Fruit fly (Drosophila melanogaster) whole organism, embryonic: ENCODE results near the gene CG42673.

Experiments used
- Asciz ChIP-seq: fragments of 200-800 bp; sonication (Bioruptor generic); optimal IDR thresholded peaks from 2 replicates; lab custom pipeline; 2017; ENCODE audit warnings: missing biosample characterization, mild to moderate bottlenecking, missing genetic modification characterization, missing genetic modification reagents
- Blimp-1 ChIP-seq: fragments of 200-800 bp; sonication (Bioruptor generic); optimal IDR thresholded peaks from 3 replicates; lab custom pipeline; 2018; ENCODE audit warnings: missing biosample characterization, missing genetic modification characterization, mild to moderate bottlenecking, moderate library complexity, missing genetic modification reagents
- CG1024 ChIP-seq: fragments of 200-800 bp; sonication (Bioruptor generic); IDR thresholded peaks from 2 replicates; pipeline ENCODE4 v1.3.6; 2022; ENCODE audit warnings: missing biosample characterization, missing genetic modification characterization
- CG10543 ChIP-seq: fragments of 200-800 bp; sonication (Bioruptor generic); optimal IDR thresholded peaks from 3 replicates; lab custom pipeline; 2017; ENCODE audit warnings: missing biosample characterization, mild to moderate bottlenecking, missing genetic modification characterization, moderate library complexity
- CG11456 ChIP-seq: fragments of 200-800 bp; sonication (Bioruptor generic); IDR thresholded peaks from 3 replicates; pipeline ENCODE4 v1.3.6; 2022; ENCODE audit warnings: missing biosample characterization, missing genetic modification characterization
- CG14860 ChIP-seq: fragments of 200-800 bp; sonication (Bioruptor generic); IDR thresholded peaks from 3 replicates; pipeline ENCODE4 v1.3.6; 2022; ENCODE audit warnings: missing biosample characterization, missing genetic modification characterization; ENCODE audit not compliant: partially characterized antibody
- CG1529 ChIP-seq: fragments of 200-800 bp; sonication (Bioruptor generic); optimal IDR thresholded peaks from 3 replicates; lab custom pipeline; 2018; ENCODE audit warnings: missing biosample characterization, missing genetic modification characterization
- CG2678 ChIP-seq: fragments of 200-800 bp; sonication (Bioruptor generic); optimal IDR thresholded peaks from 3 replicates; lab custom pipeline; 2019; ENCODE audit warnings: missing biosample characterization, mild to moderate bottlenecking, missing genetic modification characterization, moderate library complexity
- CG3065 ChIP-seq: fragments of 200-800 bp; sonication (Bioruptor generic); optimal IDR thresholded peaks from 2 replicates; lab custom pipeline; 2016; ENCODE audit warnings: missing biosample characterization, missing genetic modification characterization
- CG31224 ChIP-seq: fragments of 200-800 bp; sonication (Bioruptor generic); IDR thresholded peaks from 2 replicates; pipeline ENCODE4 v1.3.6; 2022; ENCODE audit warnings: missing biosample characterization, missing genetic modification characterization
- CG34376 ChIP-seq: fragments of 200-800 bp; sonication (Bioruptor generic); optimal IDR thresholded peaks from 2 replicates; lab custom pipeline; 2018; ENCODE audit warnings: missing biosample characterization, mild to moderate bottlenecking, missing genetic modification characterization
- CG3995 ChIP-seq: fragments of 200-800 bp; sonication (Bioruptor generic); optimal IDR thresholded peaks from 3 replicates; lab custom pipeline; 2016; ENCODE audit warnings: missing biosample characterization, missing genetic modification characterization
- CG4820 ChIP-seq: fragments of 200-800 bp; sonication (Bioruptor generic); optimal IDR thresholded peaks from 3 replicates; lab custom pipeline; 2016; ENCODE audit warnings: missing biosample characterization, missing genetic modification characterization
- CG6683 ChIP-seq: fragments of 200-800 bp; sonication (Bioruptor generic); optimal IDR thresholded peaks from 2 replicates; lab custom pipeline; 2017; ENCODE audit warnings: missing biosample characterization, mild to moderate bottlenecking, missing genetic modification characterization, missing genetic modification reagents
- CG6689 ChIP-seq: fragments of 200-800 bp; sonication (Bioruptor generic); IDR thresholded peaks from 2 replicates; pipeline ENCODE4 v1.3.6; 2022; ENCODE audit warnings: missing biosample characterization, missing genetic modification characterization
- CG6791 ChIP-seq: fragments of 200-800 bp; sonication (Bioruptor generic); IDR thresholded peaks from 3 replicates; pipeline ENCODE4 v1.3.6; 2022; ENCODE audit warnings: missing biosample characterization, missing genetic modification characterization; ENCODE audit not compliant: partially characterized antibody
- CG7271 ChIP-seq: fragments of 200-800 bp; sonication (Bioruptor generic); optimal IDR thresholded peaks from 2 replicates; lab custom pipeline; 2018; ENCODE audit warnings: missing biosample characterization, mild to moderate bottlenecking, missing genetic modification characterization, moderate library complexity
- CG8290 ChIP-seq, 3 experiments: fragments of 200-800 bp; sonication (Bioruptor generic); optimal IDR thresholded peaks; 2 replicates each; lab custom pipeline; 2016 to 2019; ENCODE audit warnings: missing biosample characterization in 3 of 3, missing genetic modification characterization in 3 of 3, mild to moderate bottlenecking in 2 of 3, moderate library complexity in 1 of 3
- Chrac-16 ChIP-seq: fragments of 200-800 bp; sonication (Bioruptor generic); optimal IDR thresholded peaks from 3 replicates; lab custom pipeline; 2016; ENCODE audit warnings: missing biosample characterization, missing genetic modification characterization
- Ets65A ChIP-seq: fragments of 200-800 bp; sonication (Bioruptor generic); peaks from one replicate; lab custom pipeline; 2016; ENCODE audit warnings: missing biosample characterization, missing genetic modification characterization
- GATAe ChIP-seq: fragments of 200-800 bp; sonication (Bioruptor generic); conservative IDR thresholded peaks from 2 replicates; pipeline ENCODE4 v1.3.6; 2022; ENCODE audit warnings: missing biosample characterization, missing genetic modification characterization
- HLH4C ChIP-seq: fragments of 200-800 bp; sonication (Bioruptor generic); IDR thresholded peaks from 3 replicates; pipeline ENCODE4 v1.3.6; 2022; ENCODE audit warnings: missing biosample characterization, missing genetic modification characterization; ENCODE audit not compliant: partially characterized antibody
- Hmr ChIP-seq: fragments of 200-800 bp; sonication (Bioruptor generic); optimal IDR thresholded peaks from 3 replicates; lab custom pipeline; 2017; ENCODE audit warnings: mild to moderate bottlenecking, missing biosample characterization, missing genetic modification reagents, missing genetic modification characterization
- Jarid2 ChIP-seq: fragments of 200-800 bp; sonication (Bioruptor generic); optimal IDR thresholded peaks from 3 replicates; lab custom pipeline; 2017; ENCODE audit warnings: mild to moderate bottlenecking, missing biosample characterization, missing genetic modification reagents, missing genetic modification characterization
- Med ChIP-seq: fragments of 200-800 bp; sonication (Bioruptor generic); peaks from one replicate; lab custom pipeline; 2016; ENCODE audit warnings: missing biosample characterization, missing genetic modification characterization, mild to moderate bottlenecking, inconsistent platforms, moderate library complexity
- Sox100B ChIP-seq: fragments of 200-800 bp; sonication (Bioruptor generic); optimal IDR thresholded peaks from 3 replicates; lab custom pipeline; 2018; ENCODE audit warnings: missing biosample characterization, mild to moderate bottlenecking, missing genetic modification characterization
- cas ChIP-seq: fragments of 200-800 bp; sonication (Bioruptor generic); IDR thresholded peaks from 2 replicates; pipeline ENCODE4 v1.3.6; 2022; ENCODE audit warnings: missing biosample characterization, missing genetic modification characterization
- chinmo ChIP-seq: fragments of 200-800 bp; sonication (Bioruptor generic); IDR thresholded peaks from 4 replicates; pipeline ENCODE4 v1.3.6; 2022; ENCODE audit warnings: missing biosample characterization, missing genetic modification characterization; ENCODE audit not compliant: partially characterized antibody
- cwo ChIP-seq: fragments of 200-800 bp; sonication (Bioruptor generic); optimal IDR thresholded peaks from 3 replicates; lab custom pipeline; 2017; ENCODE audit warnings: missing biosample characterization, missing genetic modification characterization, mild to moderate bottlenecking, moderate library complexity, missing genetic modification reagents
- dysf ChIP-seq: fragments of 200-800 bp; sonication (Bioruptor generic); IDR thresholded peaks from 3 replicates; pipeline ENCODE4 v1.3.6; 2022; ENCODE audit warnings: missing biosample characterization, missing genetic modification characterization
- gt ChIP-seq: fragments of 200-800 bp; sonication (Bioruptor generic); IDR thresholded peaks from 2 replicates; pipeline ENCODE4 v1.3.6; 2022; ENCODE audit warnings: missing biosample characterization, missing genetic modification characterization
- jigr1 ChIP-seq: fragments of 200-800 bp; sonication (Bioruptor generic); IDR thresholded peaks from 3 replicates; pipeline ENCODE4 v1.3.6; 2022; ENCODE audit warnings: missing biosample characterization, missing genetic modification characterization
- knrl ChIP-seq: fragments of 200-800 bp; sonication (Bioruptor generic); IDR thresholded peaks from 3 replicates; pipeline ENCODE4 v1.3.6; 2022; ENCODE audit warnings: missing biosample characterization, missing genetic modification characterization; ENCODE audit not compliant: partially characterized antibody
- mirr ChIP-seq: fragments of 200-800 bp; sonication (Bioruptor generic); optimal IDR thresholded peaks from 3 replicates; lab custom pipeline; 2018; ENCODE audit warnings: missing biosample characterization, mild to moderate bottlenecking, missing genetic modification characterization
- mld ChIP-seq: fragments of 200-800 bp; sonication (Bioruptor generic); IDR thresholded peaks from 3 replicates; pipeline ENCODE4 v1.3.6; 2022; ENCODE audit warnings: missing biosample characterization, missing genetic modification characterization; ENCODE audit not compliant: partially characterized antibody
- nmo ChIP-seq: fragments of 200-800 bp; sonication (Bioruptor generic); optimal IDR thresholded peaks from 2 replicates; lab custom pipeline; 2018; ENCODE audit warnings: missing biosample characterization, mild to moderate bottlenecking, missing genetic modification characterization, moderate library complexity
- otp ChIP-seq: fragments of 200-800 bp; sonication (Bioruptor generic); IDR thresholded peaks from 3 replicates; pipeline ENCODE4, ENCODE4 v1.3.6; 2022; ENCODE audit warnings: missing biosample characterization, missing genetic modification characterization
- sens ChIP-seq: fragments of 200-800 bp; sonication (Bioruptor generic); peaks from one replicate; lab custom pipeline; 2016; ENCODE audit warnings: missing biosample characterization, missing genetic modification characterization
- so ChIP-seq: fragments of 200-800 bp; sonication (Bioruptor generic); IDR thresholded peaks from 3 replicates; pipeline ENCODE4 v1.3.6; 2022; ENCODE audit warnings: missing biosample characterization, missing genetic modification characterization
- sqz ChIP-seq: fragments of 200-800 bp; sonication (Bioruptor generic); optimal IDR thresholded peaks from 3 replicates; lab custom pipeline; 2018; ENCODE audit warnings: missing biosample characterization, mild to moderate bottlenecking, missing genetic modification characterization
- usp ChIP-seq: fragments of >200 bp; optimal IDR thresholded peaks from 2 replicates; lab custom pipeline; 2017; ENCODE audit warnings: missing biosample characterization, missing genetic modification characterization
- wek ChIP-seq: fragments of 200-800 bp; sonication (Bioruptor generic); optimal IDR thresholded peaks from 3 replicates; lab custom pipeline; 2018; ENCODE audit warnings: missing biosample characterization, mild to moderate bottlenecking, missing genetic modification characterization, moderate library complexity
- zf30C ChIP-seq: fragments of 200-800 bp; sonication (Bioruptor generic); optimal IDR thresholded peaks from 3 replicates; lab custom pipeline; 2018; ENCODE audit warnings: missing biosample characterization, mild to moderate bottlenecking, missing genetic modification characterization

Gene CG42673

DNA sequence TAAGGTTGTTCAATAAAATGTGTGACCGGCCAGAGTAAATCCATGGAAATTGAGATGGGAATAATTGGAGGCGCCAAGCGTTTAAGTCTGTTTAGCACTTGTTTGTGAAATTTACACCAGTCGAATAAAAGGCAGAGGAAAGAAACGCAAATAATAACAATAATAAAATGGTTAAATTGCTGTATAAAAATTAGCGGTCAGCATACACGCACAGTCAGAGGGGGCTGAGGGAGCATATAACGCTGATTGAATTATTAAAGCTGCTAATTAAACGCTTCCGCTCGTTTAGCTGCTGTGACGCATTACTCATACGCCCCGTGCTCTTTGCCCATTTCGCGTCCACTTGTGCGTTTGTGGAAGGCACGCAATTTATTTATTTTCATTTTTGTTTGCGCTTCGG lies 20.7 kb downstream of the CG42673 start (continued):
- TF ChIP-seq sqz (GFP tag; lab: Kevin White, UChicago) (no peak), CG14860 (GFP tag; lab: Robert Waterston, UW) (no peak), CG10543 (GFP tag; lab: Kevin White, UChicago) (peak; percentile 43), CG11456 (no peak), otp (peak; percentile 79; the same call in 2 of the 3 replicates), jigr1 (no peak), Ets65A (GFP tag; lab: Kevin White, UChicago) (peak; percentile 26), Med (GFP tag; lab: Kevin White, UChicago) (peak; percentile 48), CG1024 (no peak), knrl (GFP tag; lab: Robert Waterston, UW) (no peak), mld (GFP tag; lab: Robert Waterston, UW) (no peak), CG31224 (GFP tag; lab: Robert Waterston, UW) (no peak), chinmo (GFP tag; lab: Robert Waterston, UW) (0 out of 4 replicates have a peak, but pooled peaks have one; percentile 63), CG2678 (tag; lab: Kevin White, UChicago) (peak; percentile 9), CG6689 (no peak), Blimp-1 (GFP tag; lab: Kevin White, UChicago) (no peak), CG34376 (no peak), CG6791 (GFP tag; lab: Robert Waterston, UW) (no peak), HLH4C (GFP tag; lab: Robert Waterston, UW) (no peak), CG4820 (GFP tag; lab: Kevin White, UChicago) (no peak), cwo (GFP tag; lab: Kevin White, UChicago) (peak; percentile 22), GATAe (no peak), gt (GFP tag; lab: Robert Waterston, UW) (no peak), dysf (GFP tag; lab: Robert Waterston, UW) (0 out of 3 replicates have a peak, but pooled peaks have one; percentile 8), Jarid2 (GFP tag; lab: Kevin White, UChicago) (no peak), zf30C (GFP tag; lab: Kevin White, UChicago) (no peak), sens (GFP tag; lab: Kevin White, UChicago) (peak; percentile 22), mirr (GFP tag; lab: Kevin White, UChicago) (peak; percentile 16), CG6683 (GFP tag; lab: Kevin White, UChicago) (no peak), wek (GFP tag; lab: Kevin White, UChicago) (no peak), Sox100B (GFP tag; lab: Kevin White, UChicago) (no peak), nmo (GFP tag; lab: Kevin White, UChicago) (no peak), Asciz (GFP tag; lab: Kevin White, UChicago) (peak; percentile 33), CG8290 (GFP tag; optimal IDR thresholded peaks at IDR 0.05; lab: Kevin White, UChicago) (no peak), CG8290 (tag; optimal IDR thresholded peaks at IDR 0.05; lab: Kevin White, UChicago) (no peak), CG7271 (no peak), CG3995 (GFP tag; lab: Kevin White, UChicago) (no peak), CG3065 (GFP tag; lab: Kevin White, UChicago) (no peak), Hmr (GFP tag; lab: Kevin White, UChicago) (no peak), so (GFP tag; lab: Robert Waterston, UW) (no peak), Chrac-16 (GFP tag; lab: Kevin White, UChicago) (no peak), usp (no peak), cas (GFP tag; lab: Robert Waterston, UW) (no peak), CG1529 (GFP tag; lab: Kevin White, UChicago) (no peak)
